Fruit fly (Drosophila melanogaster): ENCODE results near the gene ro.

The ro gene

dm6 chr3R:26866577-26867456, 14.2 kb downstream of the ro start, which contains the start of the genes ball and His2Av:
TSS of gene ball (minus strand) at chr3R:26866807.
TSS of gene His2Av (plus strand) at chr3R:26866929.
- peak; percentile 75 for TF ChIP-seq CG17801 (GFP tag; optimal IDR thresholded peaks at IDR 0.05; ENCODE audit: partially characterized antibody)

- TF ChIP-seq CG17801 (GFP tag; optimal IDR thresholded peaks at IDR 0.05; ENCODE audit: partially characterized antibody) = no peak
These were observed 18.0 kb downstream of the ro start, which contains the start of the genes Lerp and IntS12 for dm6 chr3R:26862848-26863448. TSS of gene Lerp (minus strand) at chr3R:26863130. TSS of gene IntS12 (plus strand) at chr3R:26863376.

dm6 chr3R:26862213-26862612, 18.8 kb downstream of the ro start:
- TF ChIP-seq CG17801 (GFP tag; optimal IDR thresholded peaks at IDR 0.05; ENCODE audit: partially characterized antibody) = no peak

dm6 chr3R:26859228-26859627, 21.7 kb downstream of the ro start:
- no peak for TF ChIP-seq CG17801 (GFP tag; optimal IDR thresholded peaks at IDR 0.05; ENCODE audit: partially characterized antibody)

- TF ChIP-seq CG17801 (GFP tag; optimal IDR thresholded peaks at IDR 0.05; ENCODE audit: partially characterized antibody) = no peak
These were observed 27.3 kb downstream of the ro start for dm6 chr3R:26853699-26854098.

dm6 chr3R:26846446-26846845, 34.5 kb downstream of the ro start:
- no peak for TF ChIP-seq CG17801 (GFP tag; optimal IDR thresholded peaks at IDR 0.05; ENCODE audit: partially characterized antibody)

dm6 chr3R:26831861-26832260, 49.1 kb downstream of the ro start:
- TF ChIP-seq CG17801 (GFP tag; optimal IDR thresholded peaks at IDR 0.05; ENCODE audit: partially characterized antibody) = no peak

All from ovary, adult (tissue).